Fruit fly (Drosophila melanogaster) whole organism, prepupa: ENCODE measurements around the gene Pgant6.
A peak's percentile ranks its signal among the peaks of the same experiment; 100 is the strongest.

Experiments
- Blimp-1 ChIP-seq: fragments of 200-800 bp; sonication (Bioruptor generic); optimal IDR thresholded peaks from 3 replicates; lab custom pipeline; 2017; ENCODE audit warnings: missing biosample characterization, missing genetic modification characterization, mild to moderate bottlenecking, moderate library complexity, missing genetic modification reagents
- CG10631 ChIP-seq: fragments of 200-800 bp; sonication (Bioruptor generic); optimal IDR thresholded peaks from 2 replicates; lab custom pipeline; 2016; ENCODE audit warnings: missing biosample characterization, missing genetic modification characterization
- CG11294 ChIP-seq: fragments of 200-800 bp; sonication (Bioruptor generic); IDR thresholded peaks from 2 replicates; pipeline ENCODE4 v1.3.6; 2022; ENCODE audit warnings: missing biosample characterization, missing genetic modification characterization
- CG11762 ChIP-seq: fragments of 200-800 bp; sonication (Bioruptor generic); optimal IDR thresholded peaks from 3 replicates; lab custom pipeline; 2016; ENCODE audit warnings: missing biosample characterization, missing genetic modification characterization; ENCODE audit not compliant: insufficient read depth
- CG16779 ChIP-seq: fragments of 200-800 bp; sonication (Bioruptor generic); optimal IDR thresholded peaks from 3 replicates; lab custom pipeline; 2017; ENCODE audit warnings: missing biosample characterization, mild to moderate bottlenecking, missing genetic modification characterization
- CG3032 ChIP-seq: fragments of 200-800 bp; optimal IDR thresholded peaks from 2 replicates; lab custom pipeline; 2019; ENCODE audit warnings: missing biosample characterization, mild to moderate bottlenecking, missing genetic modification characterization, moderate library complexity
- CG31627 ChIP-seq: fragments of 200-800 bp; sonication (Bioruptor generic); optimal IDR thresholded peaks from 3 replicates; lab custom pipeline; 2016; ENCODE audit warnings: missing biosample characterization, missing genetic modification characterization
- CG32006 ChIP-seq: fragments of 200-800 bp; sonication (Bioruptor generic); optimal IDR thresholded peaks from 3 replicates; lab custom pipeline; 2017; ENCODE audit warnings: missing biosample characterization, mild to moderate bottlenecking, missing genetic modification characterization
- CG34406 ChIP-seq: fragments of 200-800 bp; sonication (Bioruptor generic); optimal IDR thresholded peaks from 3 replicates; lab custom pipeline; 2016; ENCODE audit warnings: missing biosample characterization, missing genetic modification characterization
- CG3919 ChIP-seq: fragments of 200-800 bp; sonication (Bioruptor generic); optimal IDR thresholded peaks from 3 replicates; lab custom pipeline; 2016; ENCODE audit warnings: missing biosample characterization, missing genetic modification characterization
- CG4318 ChIP-seq: fragments of 200-800 bp; sonication (Bioruptor generic); optimal IDR thresholded peaks from 3 replicates; lab custom pipeline; 2017; ENCODE audit warnings: missing biosample characterization, mild to moderate bottlenecking, missing genetic modification characterization
- CG6163 ChIP-seq: fragments of 200-800 bp; sonication (Bioruptor generic); IDR thresholded peaks from 3 replicates; pipeline ENCODE4 v1.3.6; 2022; ENCODE audit warnings: missing biosample characterization, missing genetic modification characterization
- CG6276 ChIP-seq: fragments of 200-800 bp; sonication (Bioruptor generic); optimal IDR thresholded peaks from 2 replicates; lab custom pipeline; 2017; ENCODE audit warnings: missing biosample characterization, mild to moderate bottlenecking, missing genetic modification characterization
- CG6792 ChIP-seq: fragments of 200-800 bp; sonication (Bioruptor generic); optimal IDR thresholded peaks from 3 replicates; lab custom pipeline; 2016; ENCODE audit warnings: missing biosample characterization, missing genetic modification characterization
- CG6808 ChIP-seq: fragments of 200-800 bp; sonication (Bioruptor generic); optimal IDR thresholded peaks from 3 replicates; lab custom pipeline; 2017; ENCODE audit warnings: missing biosample characterization, missing genetic modification characterization, mild to moderate bottlenecking, moderate library complexity, missing genetic modification reagents
- CG6854 ChIP-seq: fragments of 200-800 bp; sonication (Bioruptor generic); optimal IDR thresholded peaks from 2 replicates; lab custom pipeline; 2017; ENCODE audit warnings: missing biosample characterization, mild to moderate bottlenecking, missing genetic modification characterization
- CG8632 ChIP-seq: fragments of 200-800 bp; sonication (Bioruptor generic); optimal IDR thresholded peaks from 3 replicates; lab custom pipeline; 2016; ENCODE audit warnings: missing biosample characterization, missing genetic modification characterization
- CG9139 ChIP-seq: fragments of 200-800 bp; sonication (Bioruptor generic); optimal IDR thresholded peaks from 3 replicates; lab custom pipeline; 2017; ENCODE audit warnings: missing biosample characterization, mild to moderate bottlenecking, missing genetic modification characterization
- Eip75B ChIP-seq: fragments of 200-800 bp; sonication (Bioruptor generic); optimal IDR thresholded peaks from 3 replicates; lab custom pipeline; 2016; ENCODE audit warnings: missing biosample characterization, missing genetic modification characterization
- Eip78C ChIP-seq: fragments of 200-800 bp; sonication (Bioruptor generic); peaks from one replicate; lab custom pipeline; 2016; ENCODE audit warnings: missing biosample characterization, missing genetic modification characterization
- Eip93F ChIP-seq: fragments of 200-800 bp; sonication (Bioruptor generic); optimal IDR thresholded peaks from 2 replicates; lab custom pipeline; 2016; ENCODE audit warnings: missing biosample characterization, mild to moderate bottlenecking, missing genetic modification characterization
- Ets21C ChIP-seq: fragments of 200-800 bp; sonication (Bioruptor generic); optimal IDR thresholded peaks from 3 replicates; lab custom pipeline; 2016; ENCODE audit warnings: missing biosample characterization, missing genetic modification characterization
- Ets96B ChIP-seq: fragments of 200-800 bp; optimal IDR thresholded peaks from 2 replicates; lab custom pipeline; 2019; ENCODE audit warnings: missing biosample characterization, mild to moderate bottlenecking, missing genetic modification characterization, moderate library complexity
- Gug ChIP-seq: fragments of 200-800 bp; sonication (Bioruptor generic); IDR thresholded peaks from 2 replicates; pipeline ENCODE4 v1.3.6; 2022; ENCODE audit warnings: missing biosample characterization, missing genetic modification characterization
- Hr38 ChIP-seq: sonication (Bioruptor generic); optimal IDR thresholded peaks from 2 replicates; lab custom pipeline; 2016; ENCODE audit warnings: missing biosample characterization, missing genetic modification characterization
- Hr39 ChIP-seq: fragments of 200-800 bp; sonication (Bioruptor generic); optimal IDR thresholded peaks from 2 replicates; lab custom pipeline; 2016; ENCODE audit warnings: missing biosample characterization, missing genetic modification characterization
- Hr4 ChIP-seq: fragments of 200-800 bp; sonication (Bioruptor generic); optimal IDR thresholded peaks from 3 replicates; lab custom pipeline; 2016; ENCODE audit warnings: missing biosample characterization, missing genetic modification characterization
- OdsH ChIP-seq: fragments of 200-800 bp; sonication (Bioruptor generic); optimal IDR thresholded peaks from 3 replicates; lab custom pipeline; 2016; ENCODE audit warnings: missing biosample characterization, missing genetic modification characterization
- Sox102F ChIP-seq: fragments of 200-800 bp; sonication (Bioruptor generic); optimal IDR thresholded peaks from 2 replicates; lab custom pipeline; 2016; ENCODE audit warnings: missing biosample characterization, mild to moderate bottlenecking, missing genetic modification characterization
- Sox14 ChIP-seq: fragments of 200-800 bp; sonication (Bioruptor generic); optimal IDR thresholded peaks from 3 replicates; lab custom pipeline; 2016; ENCODE audit warnings: missing biosample characterization, missing genetic modification characterization
- acj6 ChIP-seq: fragments of 200-800 bp; sonication (Bioruptor generic); optimal IDR thresholded peaks from 3 replicates; lab custom pipeline; 2016; ENCODE audit warnings: missing biosample characterization, missing genetic modification characterization
- dac ChIP-seq: fragments of 200-800 bp; sonication (Bioruptor generic); optimal IDR thresholded peaks from 2 replicates; lab custom pipeline; 2017; ENCODE audit warnings: missing biosample characterization, mild to moderate bottlenecking, missing genetic modification characterization
- dsx ChIP-seq: fragments of 200-800 bp; optimal IDR thresholded peaks from 3 replicates; lab custom pipeline; 2019; ENCODE audit warnings: missing biosample characterization, mild to moderate bottlenecking, missing genetic modification characterization, moderate library complexity; ENCODE audit not compliant: poor library complexity, severe bottlenecking
- esn ChIP-seq: fragments of 200-800 bp; sonication (Bioruptor generic); optimal IDR thresholded peaks from 2 replicates; lab custom pipeline; 2016; ENCODE audit warnings: missing biosample characterization, mild to moderate bottlenecking, missing genetic modification characterization, moderate library complexity
- fkh ChIP-seq: fragments of 200-800 bp; sonication (Bioruptor generic); optimal IDR thresholded peaks from 3 replicates; lab custom pipeline; 2017; ENCODE audit warnings: missing biosample characterization, mild to moderate bottlenecking, missing genetic modification characterization, moderate library complexity
- net ChIP-seq: fragments of 200-800 bp; sonication (Bioruptor generic); optimal IDR thresholded peaks from 3 replicates; lab custom pipeline; 2016; ENCODE audit warnings: missing biosample characterization, missing genetic modification characterization
- pdm3 ChIP-seq: fragments of 200-800 bp; sonication (Bioruptor generic); optimal IDR thresholded peaks from 3 replicates; lab custom pipeline; 2016; ENCODE audit warnings: missing biosample characterization, missing genetic modification characterization
- salr ChIP-seq, 2 experiments: fragments of 200-800 bp; sonication (Bioruptor generic); optimal IDR thresholded peaks; 3 replicates each; lab custom pipeline; 2016 to 2018; ENCODE audit warnings: missing biosample characterization in 2 of 2, missing genetic modification characterization in 2 of 2, mild to moderate bottlenecking in 1 of 2
- spab ChIP-seq: fragments of 200-800 bp; sonication (Bioruptor generic); optimal IDR thresholded peaks from 2 replicates; lab custom pipeline; 2017; ENCODE audit warnings: missing biosample characterization, mild to moderate bottlenecking, missing genetic modification characterization, missing genetic modification reagents
- ss ChIP-seq, 2 experiments: fragments of 200-800 bp; sonication (Bioruptor generic); optimal IDR thresholded peaks; 2 replicates in 1 of 2; 3 replicates in 1 of 2; lab custom pipeline; 2017 to 2018; ENCODE audit warnings: mild to moderate bottlenecking in 2 of 2, missing biosample characterization in 2 of 2, missing genetic modification characterization in 2 of 2, moderate library complexity in 1 of 2
- svp ChIP-seq: fragments of 200-800 bp; sonication (Bioruptor generic); peaks from one replicate; lab custom pipeline; 2016; ENCODE audit warnings: missing biosample characterization, missing genetic modification characterization
- topi ChIP-seq: fragments of 200-800 bp; sonication (Bioruptor generic); optimal IDR thresholded peaks from 3 replicates; lab custom pipeline; 2016; ENCODE audit warnings: missing biosample characterization, missing genetic modification characterization

The Pgant6 gene

DNA sequence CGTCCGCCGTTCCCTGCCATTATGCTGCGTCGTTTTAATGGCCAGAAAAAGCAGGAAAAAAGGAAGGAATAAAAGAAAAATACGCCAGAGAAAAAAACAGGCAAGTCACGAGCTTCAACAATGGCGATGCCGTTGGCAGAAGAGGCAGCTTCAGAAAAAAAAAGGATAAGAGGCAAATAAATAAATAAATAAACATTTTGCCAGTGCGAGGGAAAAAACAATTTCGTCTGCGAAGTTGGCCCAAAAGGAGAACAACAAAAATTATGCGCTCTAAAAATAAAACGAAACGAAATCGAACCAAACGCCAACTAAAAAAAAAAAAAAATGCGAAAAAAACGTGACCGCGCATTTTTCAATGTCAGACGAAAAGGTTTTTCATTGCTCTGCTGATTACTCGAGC is 49.7 kb downstream of the Pgant6 start (continued):
- TF ChIP-seq Ets21C (no peak), CG31627 (GFP tag; lab: Kevin White, UChicago) (no peak), CG32006 (no peak), topi (GFP tag; lab: Kevin White, UChicago) (no peak), CG6808 (GFP tag; lab: Kevin White, UChicago) (peak; percentile 96), Hr4 (GFP tag; lab: Kevin White, UChicago) (no peak), net (peak; percentile 43), CG11294 (GFP tag; lab: Robert Waterston, UW) (no peak)

DNA sequence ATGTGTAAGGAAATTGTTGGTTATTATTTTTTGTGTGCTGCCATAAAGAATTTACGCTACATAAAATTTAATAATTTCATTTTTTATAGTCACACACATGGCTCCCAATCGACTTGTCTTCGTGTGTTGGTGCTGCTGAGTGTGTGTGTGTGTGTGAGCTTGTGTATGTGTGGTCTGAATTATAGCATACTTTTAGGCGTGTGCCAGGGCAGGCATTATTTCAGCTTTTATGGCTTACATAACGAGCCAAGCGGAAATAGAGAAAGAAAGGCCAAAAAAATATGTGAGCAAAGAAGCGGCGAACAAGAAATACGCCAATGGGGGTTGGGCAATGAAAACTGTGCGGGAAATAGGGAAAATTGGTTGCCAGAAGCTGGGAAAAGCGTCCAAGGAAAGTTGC is 50.2 kb downstream of the Pgant6 start:
- no peak for TF ChIP-seq ss (GFP tag; optimal IDR thresholded peaks at IDR 0.05; lab: Kevin White, UChicago)
- no peak for TF ChIP-seq CG31627 (GFP tag; lab: Kevin White, UChicago)
- TF ChIP-seq esn (GFP tag; lab: Kevin White, UChicago), result no peak
- TF ChIP-seq salr (GFP tag; optimal IDR thresholded peaks at IDR 0.05; lab: Kevin White, UChicago), result no peak
- TF ChIP-seq CG6808 (GFP tag; lab: Kevin White, UChicago), result no peak
- no peak for TF ChIP-seq CG6276 (GFP tag; lab: Kevin White, UChicago)
- TF ChIP-seq CG34406 (GFP tag; lab: Kevin White, UChicago), result no peak
- TF ChIP-seq CG6163 (GFP tag; lab: Robert Waterston, UW), result no peak
- TF ChIP-seq CG11762, result no peak
- no peak for TF ChIP-seq CG3032
- no peak for TF ChIP-seq CG6792
- no peak for TF ChIP-seq Eip75B (GFP tag; lab: Kevin White, UChicago)
- TF ChIP-seq fkh (GFP tag; lab: Kevin White, UChicago), result no peak

DNA sequence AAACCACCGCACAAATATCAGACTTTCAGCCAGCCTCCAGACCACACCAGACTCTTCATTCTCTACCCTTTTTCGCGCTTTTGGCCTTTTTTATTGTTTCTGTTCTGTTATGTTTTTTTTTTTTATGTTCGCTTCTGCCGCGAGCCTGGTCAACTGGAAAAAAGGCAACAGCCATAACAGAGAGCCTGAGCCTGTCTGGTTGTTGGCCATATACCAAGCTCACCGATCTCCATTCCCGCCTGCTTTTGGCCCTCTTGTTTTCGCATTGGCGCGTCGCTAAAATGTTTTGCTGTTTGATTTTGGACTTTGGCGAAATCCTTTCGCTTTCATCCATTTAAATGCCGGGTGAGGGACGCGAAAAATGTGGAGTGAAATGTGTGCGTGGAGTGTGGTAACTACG is 51.6 kb downstream of the Pgant6 start:
- TF ChIP-seq CG9139 (GFP tag; lab: Kevin White, UChicago) (peak; percentile 51), Sox102F (GFP tag; lab: Kevin White, UChicago) (peak; percentile 30), spab (peak; percentile 19), svp (peak; percentile 42), dsx (GFP tag; lab: Kevin White, UChicago) (peak; percentile 34), acj6 (GFP tag; lab: Kevin White, UChicago) (no peak), Ets96B (tag; lab: Kevin White, UChicago) (no peak), CG16779 (tag; lab: Kevin White, UChicago) (no peak), Hr38 (no peak), Gug (GFP tag; lab: Robert Waterston, UW) (no peak), CG6854 (GFP tag; lab: Kevin White, UChicago) (peak; percentile 63), CG3919 (no peak), OdsH (GFP tag; lab: Kevin White, UChicago) (no peak), CG6808 (GFP tag; lab: Kevin White, UChicago) (peak; percentile 44), CG6163 (GFP tag; lab: Robert Waterston, UW) (peak; percentile 39; the same call in 2 of the 3 replicates), Blimp-1 (GFP tag; lab: Kevin White, UChicago) (peak; percentile 96), ss (GFP tag; optimal IDR thresholded peaks at IDR 0.05; lab: Kevin White, UChicago) (peak; percentile 29 to 70), Eip78C (GFP tag; lab: Kevin White, UChicago) (peak; percentile 74), CG8632 (GFP tag; lab: Kevin White, UChicago) (no peak), fkh (GFP tag; lab: Kevin White, UChicago) (no peak), Eip93F (GFP tag; lab: Kevin White, UChicago) (peak; percentile 2), pdm3 (GFP tag; lab: Kevin White, UChicago) (no peak), CG34406 (GFP tag; lab: Kevin White, UChicago) (no peak), CG31627 (GFP tag; lab: Kevin White, UChicago) (no peak), dac (GFP tag; lab: Kevin White, UChicago) (no peak), Hr39 (no peak), CG4318 (no peak), CG10631 (GFP tag; lab: Kevin White, UChicago) (no peak), CG6276 (GFP tag; lab: Kevin White, UChicago) (no peak), Sox14 (GFP tag; lab: Kevin White, UChicago) (no peak)
